Fruit fly (Drosophila melanogaster): Measurements from ENCODE around the gene CG42374.

dm6 chr3L:19263480-19264140 lies at the start of gene CG42374, which contains the start of gene Mettl5:
- no peak for TF ChIP-seq CTCF (optimal IDR thresholded peaks at IDR 0.05)
- TF ChIP-seq CG8478 (optimal IDR thresholded peaks at IDR 0.05): no peak

All from S2 (cell line).